Worm (Caenorhabditis elegans): ENCODE results near the gene Y55B1AR.4.

DNA sequence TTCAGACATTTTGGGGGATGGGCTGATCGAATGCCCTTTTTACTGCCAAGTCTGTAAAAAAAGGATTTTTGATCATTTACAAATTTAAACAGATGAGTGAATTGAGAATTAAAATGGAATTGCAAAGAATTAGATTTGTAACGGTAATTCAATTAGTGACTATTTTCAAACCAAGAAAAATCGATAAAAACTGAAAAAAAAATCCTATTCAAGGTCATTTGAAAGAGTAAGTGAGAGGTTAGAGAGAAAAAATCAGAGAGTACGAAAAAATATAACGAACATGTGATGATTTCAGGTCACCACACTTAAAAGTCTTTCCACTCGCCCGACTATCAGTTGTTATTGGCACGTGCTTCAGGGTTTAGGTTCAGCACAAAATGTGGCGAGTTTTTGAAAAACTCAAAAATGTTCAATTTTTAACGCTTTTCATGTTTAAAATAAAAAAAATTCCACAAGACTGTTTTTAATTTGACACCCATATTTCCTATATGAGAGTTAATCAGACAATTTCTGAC is 14.9 kb upstream of the Y55B1AR.4 start, which contains the start of gene T19C3.4:
- TF ChIP-seq bed-3 (GFP tag; optimal IDR thresholded peaks at IDR 0.05), result no peak
- TF ChIP-seq nhr-237 (tag; optimal IDR thresholded peaks at IDR 0.05), result no peak

Measured in whole organism, mixed stage, embryonic.